Fruit fly (Drosophila melanogaster): ENCODE data around the gene CG33252.

Gene CG33252

dm6 chrX:16944049-16944532 is 47.1 kb upstream of the CG33252 start (continued):
- no peak for TF ChIP-seq CG1792 (GFP tag; optimal IDR thresholded peaks at IDR 0.05)
- TF ChIP-seq D19B (GFP tag; optimal IDR thresholded peaks at IDR 0.05), result peak; percentile 26
- no peak for TF ChIP-seq Dp (GFP tag; optimal IDR thresholded peaks at IDR 0.05)
- TF ChIP-seq cad (GFP tag; optimal IDR thresholded peaks at IDR 0.05), result no peak
- no peak for TF ChIP-seq Stat92E (GFP tag; optimal IDR thresholded peaks at IDR 0.05)
- peak; percentile 65 for TF ChIP-seq CG11695 (GFP tag; IDR thresholded peaks at IDR 0.05)
- TF ChIP-seq Abd-B (GFP tag; optimal IDR thresholded peaks at IDR 0.05), result peak; percentile 47
- TF ChIP-seq NfI (GFP tag; optimal IDR thresholded peaks at IDR 0.05), result peak; percentile 43
- peak; percentile 47 for TF ChIP-seq sug (tag; optimal IDR thresholded peaks at IDR 0.05)
- no peak; the same call in 1 of the 2 replicates for TF ChIP-seq E2f2 (GFP tag; IDR thresholded peaks at IDR 0.05)
- no peak for TF ChIP-seq CG30020 (tag; optimal IDR thresholded peaks at IDR 0.05)
- peak; percentile 42 for TF ChIP-seq CG6765 (GFP tag; optimal IDR thresholded peaks at IDR 0.05)
- TF ChIP-seq CG18764 (GFP tag; optimal IDR thresholded peaks at IDR 0.05), result no peak
- TF ChIP-seq pho (GFP tag; optimal IDR thresholded peaks at IDR 0.05), result no peak
- no peak for TF ChIP-seq jumu (GFP tag; optimal IDR thresholded peaks at IDR 0.05)
- TF ChIP-seq CG12071 (GFP tag; optimal IDR thresholded peaks at IDR 0.05), result no peak
- TF ChIP-seq CG10431 (GFP tag; optimal IDR thresholded peaks at IDR 0.05), result no peak
- no peak for TF ChIP-seq dan (GFP tag; IDR thresholded peaks at IDR 0.05)
- peak; percentile 88 for TF ChIP-seq gem (tag; optimal IDR thresholded peaks at IDR 0.05)
- TF ChIP-seq cwo (GFP tag; optimal IDR thresholded peaks at IDR 0.05), result peak; percentile 81
- peak; percentile 63 for TF ChIP-seq Sox102F (GFP tag; optimal IDR thresholded peaks at IDR 0.05)
- no peak for TF ChIP-seq fd64A (GFP tag; optimal IDR thresholded peaks at IDR 0.05)
- TF ChIP-seq kay (GFP tag; optimal IDR thresholded peaks at IDR 0.05), result no peak
- TF ChIP-seq corto (GFP tag; optimal IDR thresholded peaks at IDR 0.05), result no peak
- no peak for TF ChIP-seq Ets65A (GFP tag)
- no peak for TF ChIP-seq vfl (GFP tag; optimal IDR thresholded peaks at IDR 0.05)
- TF ChIP-seq peb (GFP tag; IDR thresholded peaks at IDR 0.05), result no peak
- peak; percentile 44 for TF ChIP-seq CG6813 (GFP tag; optimal IDR thresholded peaks at IDR 0.05)
- peak; percentile 83 for TF ChIP-seq lab (GFP tag; optimal IDR thresholded peaks at IDR 0.05)
- peak; percentile 46 for TF ChIP-seq CrebB (tag; optimal IDR thresholded peaks at IDR 0.05)
- TF ChIP-seq CG2875 (GFP tag; optimal IDR thresholded peaks at IDR 0.05), result no peak
- TF ChIP-seq CG5245 (GFP tag; optimal IDR thresholded peaks at IDR 0.05), result no peak
- TF ChIP-seq CG8290 (GFP tag; optimal IDR thresholded peaks at IDR 0.05), result no peak
- TF ChIP-seq CG8290 (tag; optimal IDR thresholded peaks at IDR 0.05), result no peak
- peak; percentile 5 for TF ChIP-seq CG4424 (GFP tag; optimal IDR thresholded peaks at IDR 0.05)
- no peak for TF ChIP-seq sob (GFP tag; IDR thresholded peaks at IDR 0.05)
- TF ChIP-seq CG17802 (tag; optimal IDR thresholded peaks at IDR 0.05), result no peak
- peak; percentile 64 for TF ChIP-seq CG17385 (GFP tag; optimal IDR thresholded peaks at IDR 0.05)
- TF ChIP-seq sens-2 (GFP tag; IDR thresholded peaks at IDR 0.05), result no peak
- TF ChIP-seq gsb (GFP tag; IDR thresholded peaks at IDR 0.05), result peak; percentile 47; the same call in 1 of the 2 replicates
- peak; percentile 91 for TF ChIP-seq CG2678 (tag; optimal IDR thresholded peaks at IDR 0.05)
- no peak for TF ChIP-seq Awh (GFP tag; IDR thresholded peaks at IDR 0.05)
- TF ChIP-seq CG17912 (GFP tag; optimal IDR thresholded peaks at IDR 0.05), result no peak
- TF ChIP-seq tio (GFP tag; optimal IDR thresholded peaks at IDR 0.05), result no peak
- peak; percentile 57 for TF ChIP-seq CG6854 (GFP tag; optimal IDR thresholded peaks at IDR 0.05)
- TF ChIP-seq CG10274 (GFP tag; optimal IDR thresholded peaks at IDR 0.05), result no peak
- TF ChIP-seq grau (tag; optimal IDR thresholded peaks at IDR 0.05), result peak; percentile 88
- TF ChIP-seq CG10565 (GFP tag; optimal IDR thresholded peaks at IDR 0.05), result no peak
- no peak for TF ChIP-seq CG4360 (GFP tag; IDR thresholded peaks at IDR 0.05)
- TF ChIP-seq CG31365 (tag; optimal IDR thresholded peaks at IDR 0.05), result no peak
- no peak for TF ChIP-seq nom (GFP tag; optimal IDR thresholded peaks at IDR 0.05)

All from whole organism, embryonic.